Worm (Caenorhabditis elegans) whole organism, mixed stage, embryonic: ENCODE measurements around the gene ceh-79.

ENCODE experiments used
- ceh-83 ChIP-seq: fragments of 200-800 bp; sonication (Bioruptor generic); optimal IDR thresholded peaks from 2 replicates; lab custom pipeline; 2018; ENCODE audit warnings: mild to moderate bottlenecking, missing genetic modification characterization, missing compliant biosample characterization
- drap-1 ChIP-seq: fragments of 200-800 bp; sonication (Bioruptor generic); optimal IDR thresholded peaks from 3 replicates; lab custom pipeline; 2018; ENCODE audit warnings: mild to moderate bottlenecking, missing genetic modification characterization, missing compliant biosample characterization
- lin-13 ChIP-seq: fragments of 150-350 bp; optimal IDR thresholded peaks from 2 replicates; lab custom pipeline; 2014; ENCODE audit warnings: missing biosample characterization, missing genetic modification characterization
- lin-32 ChIP-seq: fragments of 200-800 bp; sonication (Bioruptor generic); optimal IDR thresholded peaks from 2 replicates; lab custom pipeline; 2018; ENCODE audit warnings: mild to moderate bottlenecking, missing genetic modification characterization, missing compliant biosample characterization
- lsy-2 ChIP-seq: fragments of 150-350 bp; optimal IDR thresholded peaks from 2 replicates; lab custom pipeline; 2014; ENCODE audit warnings: missing biosample characterization, missing genetic modification characterization
- mls-2 ChIP-seq: sonication (generic microtip); optimal IDR thresholded peaks from 2 replicates; lab custom pipeline; 2016; ENCODE audit warnings: mild to moderate bottlenecking, missing genetic modification characterization, moderate library complexity, missing compliant biosample characterization
- nhr-12 ChIP-seq: fragments of 150-350 bp; optimal IDR thresholded peaks from 2 replicates; lab custom pipeline; 2014; ENCODE audit warnings: missing biosample characterization, missing genetic modification characterization
- nhr-237 ChIP-seq: fragments of 150-350 bp; optimal IDR thresholded peaks from 2 replicates; lab custom pipeline; 2014; ENCODE audit warnings: missing biosample characterization, missing genetic modification characterization
- nhr-28 ChIP-seq: fragments of 150-350 bp; optimal IDR thresholded peaks from 2 replicates; lab custom pipeline; 2014; ENCODE audit warnings: missing biosample characterization, missing genetic modification characterization
- pha-4 ChIP-seq: fragments of 150-350 bp; optimal IDR thresholded peaks from 2 replicates; lab custom pipeline; 2018; ENCODE audit warnings: missing biosample characterization, missing genetic modification reagents, missing genetic modification characterization
- snpc-4 ChIP-seq: fragments of 150-350 bp; optimal IDR thresholded peaks from 2 replicates; lab custom pipeline; 2014; ENCODE audit warnings: missing biosample characterization, missing genetic modification characterization

- TF ChIP-seq lin-32 (GFP tag; lab: Kevin White, UChicago) (no peak), snpc-4 (no peak), drap-1 (GFP tag; lab: Kevin White, UChicago) (no peak), lsy-2 (tag; lab: Kevin White, UChicago) (no peak), nhr-28 (tag; lab: Kevin White, UChicago) (no peak), ceh-83 (GFP tag; lab: Kevin White, UChicago) (no peak), pha-4 (tag; lab: Kevin White, UChicago) (no peak), nhr-237 (tag; lab: Kevin White, UChicago) (no peak), lin-13 (tag; lab: Kevin White, UChicago) (no peak), mls-2 (tag; lab: Kevin White, UChicago) (no peak), nhr-12 (no peak)
Observed at ce11 chrV:13264245-13264644, 37.4 kb upstream of the ceh-79 start, which contains the start of gene zip-5.
